Fruit fly (Drosophila melanogaster): ENCODE measurements around the gene CG44325.

CG44325 gene

DNA sequence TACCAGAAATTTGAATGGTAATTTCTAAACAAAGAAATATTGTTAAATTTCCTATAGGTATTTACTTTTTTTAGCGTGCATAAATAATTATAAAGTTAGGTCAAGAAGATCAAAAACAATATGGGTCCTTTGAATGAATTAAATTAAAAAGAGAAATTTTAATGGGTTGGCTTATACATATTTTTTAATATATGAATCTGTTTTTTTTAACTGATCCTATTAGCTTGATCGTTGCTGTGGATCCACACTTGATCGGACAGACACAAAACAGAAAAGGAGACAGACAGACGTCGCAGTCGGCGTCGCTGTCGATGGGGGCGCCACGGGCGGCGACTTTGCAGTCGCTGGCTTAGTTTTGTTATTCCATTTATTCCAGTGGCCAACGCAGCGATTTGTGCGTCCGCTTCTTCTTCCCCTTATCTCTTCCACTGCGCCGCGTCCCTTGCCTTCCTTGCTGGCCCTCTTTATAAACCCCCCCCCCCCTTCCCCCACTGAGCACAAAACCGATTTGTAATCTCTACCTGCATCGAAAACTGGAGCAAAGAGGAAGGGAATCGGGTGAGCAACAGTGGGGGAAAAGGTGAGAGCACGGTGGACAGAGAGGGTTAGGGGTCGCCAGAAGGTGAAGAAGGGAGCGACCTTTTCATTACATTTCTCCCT is 30.4 kb downstream of the CG44325 start (continued):
- 0 out of 3 replicates have a peak, but pooled peaks have one; percentile 10 for TF ChIP-seq CG7357 (GFP tag; IDR thresholded peaks at IDR 0.05)
- TF ChIP-seq CG4730 (GFP tag; IDR thresholded peaks at IDR 0.05) = no peak
- TF ChIP-seq ham (GFP tag; IDR thresholded peaks at IDR 0.05) = no peak
- TF ChIP-seq NC2β (GFP tag; optimal IDR thresholded peaks at IDR 0.05) = peak; percentile 6
- no peak for TF ChIP-seq HHEX (GFP tag; optimal IDR thresholded peaks at IDR 0.05)
- no peak for TF ChIP-seq GATAe (GFP tag; conservative IDR thresholded peaks at IDR 0.05)
- no peak for TF ChIP-seq CrebB (tag; optimal IDR thresholded peaks at IDR 0.05)
- no peak for TF ChIP-seq CG7786 (GFP tag; optimal IDR thresholded peaks at IDR 0.05)
- peak; percentile 40; the same call in 1 of the 2 replicates for TF ChIP-seq sisA (GFP tag; IDR thresholded peaks at IDR 0.05)
- no peak for TF ChIP-seq CG7372 (GFP tag; IDR thresholded peaks at IDR 0.05)
- TF ChIP-seq aop (GFP tag; IDR thresholded peaks at IDR 0.05) = no peak
- TF ChIP-seq CG6175 (GFP tag; IDR thresholded peaks at IDR 0.05) = no peak
- no peak for TF ChIP-seq CG13287 (GFP tag; IDR thresholded peaks at IDR 0.05; ENCODE audit: partially characterized antibody)
- no peak for TF ChIP-seq Ets97D (GFP tag; optimal IDR thresholded peaks at IDR 0.05)
- TF ChIP-seq Asciz (GFP tag; optimal IDR thresholded peaks at IDR 0.05) = peak; percentile 60

DNA sequence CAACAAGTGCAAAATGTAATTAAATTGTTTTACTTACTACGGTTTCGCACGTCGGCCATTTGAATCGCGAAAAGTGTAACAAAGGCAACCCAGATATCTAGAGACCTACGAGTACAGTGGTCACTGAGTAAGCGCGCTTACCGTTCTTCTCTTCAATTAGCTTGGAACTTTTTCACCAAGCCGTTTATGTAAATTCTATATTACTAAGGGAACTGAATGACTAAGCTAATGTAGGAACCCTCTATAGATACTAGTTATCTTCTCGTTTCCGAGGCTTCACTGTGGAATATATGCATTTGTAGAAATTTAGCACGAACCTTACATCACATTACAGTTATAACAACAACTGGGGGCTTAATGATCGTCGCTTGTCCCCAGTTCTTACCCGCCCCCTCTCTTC is 31.3 kb downstream of the CG44325 start:
- TF ChIP-seq CG3281 (GFP tag; optimal IDR thresholded peaks at IDR 0.05) = no peak
- TF ChIP-seq org-1 (GFP tag; optimal IDR thresholded peaks at IDR 0.05) = no peak
- TF ChIP-seq p53 (GFP tag; optimal IDR thresholded peaks at IDR 0.05) = no peak
- TF ChIP-seq Drgx (GFP tag; IDR thresholded peaks at IDR 0.05) = peak; percentile 84
- TF ChIP-seq ewg (GFP tag; optimal IDR thresholded peaks at IDR 0.05) = peak; percentile 4
- TF ChIP-seq sna (GFP tag; IDR thresholded peaks at IDR 0.05; ENCODE audit: partially characterized antibody) = no peak
- TF ChIP-seq CG33557 (GFP tag; optimal IDR thresholded peaks at IDR 0.05) = no peak
- TF ChIP-seq salm (tag; optimal IDR thresholded peaks at IDR 0.05) = no peak
- peak; percentile 32 for TF ChIP-seq az2 (GFP tag; optimal IDR thresholded peaks at IDR 0.05)
- no peak for TF ChIP-seq fd3F (GFP tag; optimal IDR thresholded peaks at IDR 0.05)
- TF ChIP-seq eve (GFP tag; optimal IDR thresholded peaks at IDR 0.05) = no peak
- TF ChIP-seq slbo (GFP tag; IDR thresholded peaks at IDR 0.05) = peak; percentile 43
- TF ChIP-seq CG4730 (GFP tag; IDR thresholded peaks at IDR 0.05) = peak; percentile 57
- TF ChIP-seq Ada2b (GFP tag; IDR thresholded peaks at IDR 0.05) = 0 out of 2 replicates have a peak, but pooled peaks have one; percentile 49
- no peak for TF ChIP-seq CG6813 (GFP tag; optimal IDR thresholded peaks at IDR 0.05)
- 0 out of 2 replicates have a peak, but pooled peaks have one; percentile 9 for TF ChIP-seq CG7372 (GFP tag; IDR thresholded peaks at IDR 0.05)
- TF ChIP-seq CG10209 (GFP tag; optimal IDR thresholded peaks at IDR 0.05) = no peak
- TF ChIP-seq Xbp1 (GFP tag; optimal IDR thresholded peaks at IDR 0.05) = peak; percentile 28
- no peak for TF ChIP-seq maf-S (GFP tag; optimal IDR thresholded peaks at IDR 0.05)
- TF ChIP-seq chm (GFP tag; IDR thresholded peaks at IDR 0.05) = peak; percentile 35; the same call in 1 of the 2 replicates
- TF ChIP-seq Ets65A (GFP tag) = peak; percentile 65
- no peak; the same call in 1 of the 2 replicates for TF ChIP-seq onecut (GFP tag; IDR thresholded peaks at IDR 0.05)
- TF ChIP-seq CG31365 (tag; optimal IDR thresholded peaks at IDR 0.05) = no peak
- TF ChIP-seq Hr51 (GFP tag; optimal IDR thresholded peaks at IDR 0.05) = peak in 1 of 2 experiments; percentile 33
- TF ChIP-seq Xrp1 (GFP tag; IDR thresholded peaks at IDR 0.05) = peak; percentile 64
- no peak for TF ChIP-seq Oaz (GFP tag; IDR thresholded peaks at IDR 0.05)
- TF ChIP-seq CG30431 (GFP tag; optimal IDR thresholded peaks at IDR 0.05) = no peak
- no peak for TF ChIP-seq cas (GFP tag; IDR thresholded peaks at IDR 0.05)
- TF ChIP-seq crp (GFP tag; optimal IDR thresholded peaks at IDR 0.05) = no peak
- no peak for TF ChIP-seq CG2202 (tag; optimal IDR thresholded peaks at IDR 0.05)
- no peak for TF ChIP-seq HLH54F (GFP tag; optimal IDR thresholded peaks at IDR 0.05)
- TF ChIP-seq Ptx1 (GFP tag; IDR thresholded peaks at IDR 0.05) = peak; percentile 64
- TF ChIP-seq repo (GFP tag; optimal IDR thresholded peaks at IDR 0.05) = no peak
- TF ChIP-seq vfl (GFP tag; optimal IDR thresholded peaks at IDR 0.05) = no peak
- no peak for TF ChIP-seq otp (GFP tag; IDR thresholded peaks at IDR 0.05)
- peak; percentile 31; the same call in 1 of the 2 replicates for TF ChIP-seq ranshi (GFP tag; IDR thresholded peaks at IDR 0.05)
- peak; percentile 2 for TF ChIP-seq Hmr (GFP tag; optimal IDR thresholded peaks at IDR 0.05)

Data from whole organism, embryonic.